Worm (Caenorhabditis elegans) whole organism, L2 larva: Measurements from ENCODE around the gene R09H10.6.

Source experiments
- C34F6.9 ChIP-seq: fragments of 150-350 bp; optimal IDR thresholded peaks from 2 replicates; lab custom pipeline; 2014; ENCODE audit warnings: missing biosample characterization, missing genetic modification characterization
- F13H6.1 ChIP-seq: sonication (generic microtip); optimal IDR thresholded peaks from 2 replicates; lab custom pipeline; 2016; ENCODE audit warnings: missing genetic modification characterization, missing compliant biosample characterization
- R02D3.7 ChIP-seq: fragments of 150-350 bp; optimal IDR thresholded peaks from 2 replicates; lab custom pipeline; 2014; ENCODE audit warnings: missing biosample characterization, missing genetic modification characterization
- ZK546.5 ChIP-seq: sonication (generic microtip); optimal IDR thresholded peaks from 2 replicates; lab custom pipeline; 2017; ENCODE audit warnings: missing biosample characterization, missing genetic modification characterization
- aly-2 ChIP-seq: fragments of 150-350 bp; optimal IDR thresholded peaks from 2 replicates; lab custom pipeline; 2014; ENCODE audit warnings: missing biosample characterization, missing genetic modification characterization
- ama-1 ChIP-seq: fragments of 150-350 bp; optimal IDR thresholded peaks from 2 replicates; lab custom pipeline; 2018; ENCODE audit warnings: inconsistent platforms
- blmp-1 ChIP-seq: sonication (generic microtip); optimal IDR thresholded peaks from 2 replicates; lab custom pipeline; 2017; ENCODE audit warnings: missing genetic modification characterization, mild to moderate bottlenecking, missing compliant biosample characterization, antibody characterized with exemption, moderate library complexity; ENCODE audit not compliant: insufficient read depth
- crh-2 ChIP-seq: sonication (generic microtip); optimal IDR thresholded peaks from 2 replicates; lab custom pipeline; 2017; ENCODE audit warnings: missing biosample characterization, missing genetic modification characterization
- dmd-4 ChIP-seq: sonication (generic microtip); optimal IDR thresholded peaks from 2 replicates; lab custom pipeline; 2017; ENCODE audit warnings: missing biosample characterization, missing genetic modification characterization
- egl-27 ChIP-seq: sonication (generic microtip); optimal IDR thresholded peaks from 3 replicates; lab custom pipeline; 2017; ENCODE audit warnings: missing biosample characterization, missing genetic modification reagents, missing genetic modification characterization
- elt-1 ChIP-seq: fragments of 150-350 bp; optimal IDR thresholded peaks from 2 replicates; lab custom pipeline; 2014; ENCODE audit warnings: missing biosample characterization, missing genetic modification characterization
- elt-3 ChIP-seq: sonication (generic microtip); optimal IDR thresholded peaks from 2 replicates; lab custom pipeline; 2017; ENCODE audit warnings: missing biosample characterization, missing genetic modification characterization
- fos-1 ChIP-seq: fragments of 150-350 bp; optimal IDR thresholded peaks from 2 replicates; lab custom pipeline; 2014; ENCODE audit warnings: missing biosample characterization, missing genetic modification characterization
- gmeb-1 ChIP-seq: fragments of 150-350 bp; optimal IDR thresholded peaks from 2 replicates; lab custom pipeline; 2014; ENCODE audit warnings: missing biosample characterization, missing genetic modification characterization
- lin-13 ChIP-seq: fragments of 150-350 bp; optimal IDR thresholded peaks from 2 replicates; lab custom pipeline; 2014; ENCODE audit warnings: missing biosample characterization, missing genetic modification reagents, missing genetic modification characterization
- mab-5 ChIP-seq: fragments of 150-350 bp; optimal IDR thresholded peaks from 2 replicates; lab custom pipeline; 2014; ENCODE audit warnings: missing biosample characterization, missing genetic modification characterization
- mbf-1 ChIP-seq: sonication (generic microtip); optimal IDR thresholded peaks from 2 replicates; lab custom pipeline; 2017; ENCODE audit warnings: missing biosample characterization, missing genetic modification characterization
- mdl-1 ChIP-seq, 2 experiments: fragments of 150-350 bp in 1 of 2; sonication (generic microtip) in 1 of 2; optimal IDR thresholded peaks; 2 replicates each; lab custom pipeline; 2017; ENCODE audit warnings: missing biosample characterization in 2 of 2, missing genetic modification characterization in 2 of 2
- nhr-10 ChIP-seq: sonication (generic microtip); optimal IDR thresholded peaks from 2 replicates; lab custom pipeline; 2017; ENCODE audit warnings: missing biosample characterization, missing genetic modification characterization
- nhr-11 ChIP-seq: fragments of 150-350 bp; optimal IDR thresholded peaks from 2 replicates; lab custom pipeline; 2014; ENCODE audit warnings: missing biosample characterization, missing genetic modification characterization
- nhr-12 ChIP-seq: fragments of 150-350 bp; optimal IDR thresholded peaks from 2 replicates; lab custom pipeline; 2014; ENCODE audit warnings: missing biosample characterization, missing genetic modification characterization
- nhr-129 ChIP-seq: fragments of 150-350 bp; optimal IDR thresholded peaks from 2 replicates; lab custom pipeline; 2014; ENCODE audit warnings: missing biosample characterization, missing genetic modification characterization
- nhr-21 ChIP-seq: fragments of 150-350 bp; optimal IDR thresholded peaks from 2 replicates; lab custom pipeline; 2014; ENCODE audit warnings: missing biosample characterization, missing genetic modification characterization
- nhr-23 ChIP-seq: fragments of 150-350 bp; optimal IDR thresholded peaks from 2 replicates; lab custom pipeline; 2014; ENCODE audit warnings: missing biosample characterization, missing genetic modification reagents, missing genetic modification characterization
- nhr-25 ChIP-seq: fragments of 150-350 bp; sonication (generic microtip); optimal IDR thresholded peaks from 3 replicates; lab custom pipeline; 2014; ENCODE audit warnings: missing biosample characterization, missing genetic modification characterization
- nhr-77 ChIP-seq: fragments of 150-350 bp; optimal IDR thresholded peaks from 2 replicates; lab custom pipeline; 2014; ENCODE audit warnings: missing biosample characterization, missing genetic modification characterization
- peb-1 ChIP-seq: fragments of 150-350 bp; optimal IDR thresholded peaks from 2 replicates; lab custom pipeline; 2014; ENCODE audit warnings: missing biosample characterization, missing genetic modification characterization
- skn-1 ChIP-seq: sonication (generic microtip); optimal IDR thresholded peaks from 2 replicates; lab custom pipeline; 2017; ENCODE audit warnings: missing biosample characterization, missing genetic modification characterization
- sma-3 ChIP-seq: sonication (generic microtip); optimal IDR thresholded peaks from 2 replicates; lab custom pipeline; 2016; ENCODE audit warnings: missing genetic modification reagents, missing genetic modification characterization, missing compliant biosample characterization
- sma-9 ChIP-seq, 2 experiments: fragments of 150-350 bp in 1 of 2; sonication (generic microtip) in 1 of 2; optimal IDR thresholded peaks; 2 replicates each; lab custom pipeline; 2014 to 2016; ENCODE audit warnings: missing genetic modification characterization in 2 of 2, mild to moderate bottlenecking in 1 of 2, missing biosample characterization in 1 of 2, missing compliant biosample characterization in 1 of 2, missing genetic modification reagents in 1 of 2, moderate library complexity in 1 of 2
- snpc-4 ChIP-seq: fragments of 150-350 bp; optimal IDR thresholded peaks from 2 replicates; lab custom pipeline; 2014; ENCODE audit warnings: missing biosample characterization, missing genetic modification characterization
- unc-55 ChIP-seq: fragments of 150-350 bp; sonication (generic microtip); optimal IDR thresholded peaks from 3 replicates; lab custom pipeline; 2014; ENCODE audit warnings: missing biosample characterization, missing genetic modification reagents, missing genetic modification characterization
- unc-62 ChIP-seq: fragments of 150-350 bp; optimal IDR thresholded peaks from 2 replicates; lab custom pipeline; 2014; ENCODE audit warnings: missing biosample characterization, missing genetic modification reagents, missing genetic modification characterization
- zag-1 ChIP-seq: fragments of 150-350 bp; optimal IDR thresholded peaks from 2 replicates; lab custom pipeline; 2014; ENCODE audit warnings: missing biosample characterization, missing genetic modification characterization
- ztf-11 ChIP-seq: sonication (generic microtip); optimal IDR thresholded peaks from 2 replicates; lab custom pipeline; 2017; ENCODE audit warnings: missing biosample characterization, missing genetic modification characterization

R09H10.6 gene

DNA sequence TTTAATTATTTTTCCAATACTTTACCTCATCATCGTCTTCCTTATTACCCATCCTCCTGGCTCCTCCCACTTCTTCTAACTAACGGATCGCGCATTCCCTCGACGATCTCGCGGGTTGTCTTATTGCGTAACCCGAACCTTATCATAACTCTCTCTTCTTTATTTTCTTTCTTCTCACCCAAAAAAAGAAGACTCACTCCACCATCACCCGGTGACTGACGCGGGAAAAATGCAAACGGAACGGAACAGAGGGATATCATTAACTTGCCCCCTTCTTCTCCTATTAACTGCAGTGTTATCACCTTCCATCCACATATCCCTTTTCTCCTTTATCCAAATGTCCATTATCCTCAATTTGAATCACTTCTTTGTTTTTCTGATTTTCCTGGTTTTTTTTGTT is 38.3 kb upstream of the R09H10.6 start:
- no peak for TF ChIP-seq ZK546.5
- TF ChIP-seq fos-1 (tag; lab: Kevin White, UChicago) = peak; percentile 4

DNA sequence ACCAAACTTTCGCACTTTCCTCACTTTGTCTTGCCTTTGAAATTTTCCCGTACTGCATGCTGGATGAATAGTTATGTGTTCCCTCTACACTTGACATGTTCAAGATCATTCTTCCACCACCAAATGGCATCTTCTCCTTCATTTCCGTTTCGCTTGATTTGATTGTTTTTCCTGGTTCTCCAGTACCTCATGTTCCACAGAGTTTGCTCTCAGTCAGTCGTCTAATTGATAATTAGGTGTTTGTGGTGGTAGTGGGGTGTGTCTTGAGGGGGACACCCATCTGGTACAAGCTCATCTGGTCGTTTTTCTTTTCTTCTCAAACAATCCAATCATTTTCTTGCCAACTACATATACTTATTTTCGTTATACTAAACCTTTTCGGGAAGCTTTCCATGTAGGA is 37.4 kb upstream of the R09H10.6 start:
- TF ChIP-seq elt-1 (tag; lab: Kevin White, UChicago) (no peak), crh-2 (tag; lab: Kevin White, UChicago) (no peak), sma-9 (GFP tag; optimal IDR thresholded peaks at IDR 0.05; lab: Kevin White, UChicago) (no peak), sma-9 (tag; optimal IDR thresholded peaks at IDR 0.05; lab: Kevin White, UChicago) (no peak), nhr-25 (tag; lab: Kevin White, UChicago) (no peak)
- TF ChIP-seq, all 48 proteins: peak for 0

DNA sequence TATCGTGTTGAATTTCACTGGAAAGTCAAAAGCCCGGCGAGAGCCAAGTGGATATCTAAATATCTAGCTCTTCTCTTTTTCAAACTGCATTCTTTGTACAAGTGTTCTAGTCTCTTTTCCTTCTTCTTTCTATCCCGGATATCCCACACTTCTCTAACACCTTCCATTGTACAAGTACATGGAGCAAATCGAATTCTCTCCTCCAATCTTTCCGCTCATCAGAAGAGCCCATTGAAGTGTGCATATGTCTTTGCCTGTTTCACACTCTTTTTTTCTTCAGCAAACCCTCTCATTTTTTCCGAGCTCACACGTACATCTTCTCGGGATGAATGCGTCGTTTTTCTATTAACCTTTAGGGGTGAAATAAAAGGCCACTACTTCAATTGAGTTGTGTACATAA is 34.9 kb upstream of the R09H10.6 start:
- TF ChIP-seq nhr-10 (tag; lab: Kevin White, UChicago) = no peak
- TF ChIP-seq mdl-1 (tag; optimal IDR thresholded peaks at IDR 0.05; lab: Kevin White, UChicago) = no peak
- no peak for TF ChIP-seq nhr-21
- no peak for TF ChIP-seq nhr-11
- TF ChIP-seq dmd-4 (tag; lab: Kevin White, UChicago) = no peak
- no peak for TF ChIP-seq F13H6.1 (tag; lab: Kevin White, UChicago)
- TF ChIP-seq blmp-1 = no peak
- no peak for TF ChIP-seq C34F6.9
- no peak for TF ChIP-seq nhr-25 (tag; lab: Kevin White, UChicago)
- TF ChIP-seq elt-3 (tag; lab: Kevin White, UChicago) = no peak
- TF ChIP-seq crh-2 (tag; lab: Kevin White, UChicago) = no peak
- TF ChIP-seq mab-5 (tag; lab: Kevin White, UChicago) = no peak
- TF ChIP-seq unc-55 (GFP tag; lab: Kevin White, UChicago) = no peak
- TF ChIP-seq snpc-4 (tag; lab: Kevin White, UChicago) = no peak
- TF ChIP-seq aly-2 (tag; lab: Kevin White, UChicago) = no peak
- no peak for TF ChIP-seq skn-1 (tag; lab: Kevin White, UChicago)
- no peak for TF ChIP-seq ZK546.5
- no peak for TF ChIP-seq nhr-77 (tag; lab: Kevin White, UChicago)
- no peak for TF ChIP-seq egl-27 (tag; lab: Kevin White, UChicago)
- no peak for TF ChIP-seq sma-3 (GFP tag; lab: Kevin White, UChicago)

DNA sequence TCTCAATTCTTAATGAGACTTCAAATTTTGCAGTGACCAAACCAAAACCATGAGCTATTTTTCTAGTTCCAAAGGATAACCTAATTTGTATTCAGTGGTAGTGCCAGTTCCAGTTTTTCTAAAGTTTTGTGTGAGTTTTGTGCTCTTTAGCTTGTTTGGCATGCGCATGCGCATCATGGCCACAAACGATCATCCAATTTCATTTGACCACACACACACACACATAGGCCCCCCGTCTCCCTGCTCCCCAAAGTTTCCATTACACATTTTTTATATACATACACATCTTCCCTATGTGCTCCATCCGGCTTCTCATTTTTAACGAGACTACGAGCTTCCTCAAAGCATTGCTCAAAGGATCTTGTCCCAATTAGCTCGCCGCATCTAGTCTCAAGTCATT is 33.9 kb upstream of the R09H10.6 start:
- no peak for TF ChIP-seq unc-62 (GFP tag; lab: Kevin White, UChicago)
- no peak for TF ChIP-seq elt-3 (tag; lab: Kevin White, UChicago)
- no peak for TF ChIP-seq nhr-11
- TF ChIP-seq nhr-77 (tag; lab: Kevin White, UChicago) = no peak
- no peak for TF ChIP-seq peb-1
- TF ChIP-seq F13H6.1 (tag; lab: Kevin White, UChicago) = no peak
- TF ChIP-seq nhr-25 (tag; lab: Kevin White, UChicago) = no peak

DNA sequence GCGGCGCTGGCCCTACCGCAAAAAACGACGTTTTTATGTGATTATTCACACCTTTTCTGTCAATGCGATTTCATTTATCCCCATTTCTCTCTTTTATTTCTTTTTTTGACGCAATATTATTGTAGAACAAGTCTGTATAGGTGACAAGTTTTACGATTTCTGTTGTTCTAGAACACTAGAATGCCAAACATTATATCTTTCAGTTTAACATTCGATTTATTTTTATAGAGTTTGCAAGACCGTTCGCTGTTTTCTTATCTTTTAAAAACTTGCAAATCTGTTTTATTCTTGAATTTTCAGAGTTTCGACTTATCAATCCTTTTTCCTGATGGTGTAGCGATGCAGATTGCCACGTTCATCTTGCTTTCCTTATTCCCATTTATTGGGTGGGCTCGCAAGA is 32.3 kb upstream of the R09H10.6 start, which contains the start of gene efn-2:
TSS of gene efn-2 (plus strand) at position 301 of the 400 bp plus-strand sequence.
- no peak for TF ChIP-seq snpc-4 (tag; lab: Kevin White, UChicago)
- no peak for TF ChIP-seq mbf-1 (tag; lab: Kevin White, UChicago)
- TF ChIP-seq ztf-11 (tag; lab: Kevin White, UChicago) = no peak
- TF ChIP-seq dmd-4 (tag; lab: Kevin White, UChicago) = no peak
- no peak for TF ChIP-seq R02D3.7 (tag; lab: Kevin White, UChicago)
- TF ChIP-seq skn-1 (tag; lab: Kevin White, UChicago) = no peak
- TF ChIP-seq nhr-23 (tag; lab: Kevin White, UChicago) = no peak

DNA sequence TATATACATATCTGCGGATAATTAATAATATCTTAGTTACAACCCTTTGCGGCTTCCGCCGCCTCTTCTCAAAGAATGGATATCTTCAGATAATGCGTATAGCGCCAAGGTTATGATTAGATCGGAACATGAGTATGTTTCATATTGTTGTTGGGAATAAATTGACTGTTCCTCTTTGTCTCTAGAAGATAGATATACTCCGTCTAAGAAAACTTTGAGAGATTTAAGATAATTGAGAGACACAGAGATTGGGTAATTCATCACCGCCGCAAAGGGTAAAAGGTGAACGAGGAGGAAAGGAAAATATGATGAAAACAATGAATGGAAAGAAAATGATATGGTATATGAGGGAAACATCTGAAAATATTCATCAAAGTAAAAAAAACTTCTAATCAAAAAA is 31.8 kb upstream of the R09H10.6 start:
- TF ChIP-seq unc-55 (GFP tag; lab: Kevin White, UChicago) (no peak), nhr-25 (tag; lab: Kevin White, UChicago) (peak; percentile 10), ama-1 (lab: Kevin White, UChicago) (no peak), lin-13 (no peak), nhr-129 (tag; lab: Kevin White, UChicago) (no peak), fos-1 (tag; lab: Kevin White, UChicago) (peak; percentile 21), C34F6.9 (no peak), gmeb-1 (tag; lab: Kevin White, UChicago) (no peak), zag-1 (tag; lab: Kevin White, UChicago) (no peak), nhr-12 (tag; lab: Kevin White, UChicago) (no peak)
